Fruit fly (Drosophila melanogaster): ENCODE data around the gene CG31342.
A peak's percentile ranks its signal among the peaks of the same experiment; 100 is the strongest.

Gene CG31342

dm6 chr3R:12960929-12961855 is 24.6 kb upstream of the CG31342 start, which contains the start of gene Spc25 (continued):
- TF ChIP-seq MBD-R2 (GFP tag; IDR thresholded peaks at IDR 0.05): peak; percentile 90
- peak; percentile 95 for TF ChIP-seq Ets65A (GFP tag)
- TF ChIP-seq tx (GFP tag; optimal IDR thresholded peaks at IDR 0.05): peak; percentile 60
- TF ChIP-seq Dp (GFP tag; optimal IDR thresholded peaks at IDR 0.05): peak; percentile 76
- peak; percentile 30 for TF ChIP-seq YL-1 (GFP tag; optimal IDR thresholded peaks at IDR 0.05)
- TF ChIP-seq CG4617 (GFP tag; optimal IDR thresholded peaks at IDR 0.05; ENCODE audit: borderline replicate concordance): peak; percentile 77
- TF ChIP-seq Dek (tag; optimal IDR thresholded peaks at IDR 0.05): no peak
- no peak for TF ChIP-seq dati (GFP tag; IDR thresholded peaks at IDR 0.05)
- TF ChIP-seq CG15696 (tag; optimal IDR thresholded peaks at IDR 0.05): peak; percentile 7
- no peak for TF ChIP-seq CG8765 (GFP tag; IDR thresholded peaks at IDR 0.05)
- TF ChIP-seq Dip2 (GFP tag; IDR thresholded peaks at IDR 0.05): no peak
- TF ChIP-seq zfh2 (GFP tag; optimal IDR thresholded peaks at IDR 0.05): peak; percentile 75
- TF ChIP-seq CHES-1-like (GFP tag; optimal IDR thresholded peaks at IDR 0.05): peak; percentile 65

- TF ChIP-seq slbo (GFP tag; IDR thresholded peaks at IDR 0.05): no peak
- TF ChIP-seq CG1024 (GFP tag; IDR thresholded peaks at IDR 0.05): no peak
- TF ChIP-seq CG17829 (tag; optimal IDR thresholded peaks at IDR 0.05): no peak
- TF ChIP-seq cwo (GFP tag; optimal IDR thresholded peaks at IDR 0.05): peak; percentile 9
Measured at dm6 chr3R:12962612-12963011, 23.2 kb upstream of the CG31342 start.

dm6 chr3R:12963491-12963890 is 22.4 kb upstream of the CG31342 start, which contains the start of gene Cyp304a1:
TSS of gene Cyp304a1 (plus strand) at chr3R:12963791.
- TF ChIP-seq CG18262 (tag; optimal IDR thresholded peaks at IDR 0.05) (no peak), CG8944 (GFP tag; optimal IDR thresholded peaks at IDR 0.05) (no peak)

- TF ChIP-seq CG18476 (GFP tag; optimal IDR thresholded peaks at IDR 0.05) (no peak), exex (tag; optimal IDR thresholded peaks at IDR 0.05) (peak; percentile 44)
Measured at dm6 chr3R:12964043-12964442, 21.8 kb upstream of the CG31342 start.

dm6 chr3R:12967612-12968011 is 18.2 kb upstream of the CG31342 start, which contains the start of the genes CG14384 and grsm:
TSS of gene CG14384 (minus strand) at chr3R:12967712.
TSS of gene grsm (minus strand) at chr3R:12967712.
- TF ChIP-seq CG6813 (GFP tag; optimal IDR thresholded peaks at IDR 0.05): no peak
- no peak for TF ChIP-seq CG14710 (tag; optimal IDR thresholded peaks at IDR 0.05)
- TF ChIP-seq CG7928 (GFP tag; optimal IDR thresholded peaks at IDR 0.05): no peak
- TF ChIP-seq CG5953 (GFP tag; IDR thresholded peaks at IDR 0.05): no peak
- TF ChIP-seq CG5245 (GFP tag; optimal IDR thresholded peaks at IDR 0.05): no peak
- no peak for TF ChIP-seq CG8478 (optimal IDR thresholded peaks at IDR 0.05)
- no peak for TF ChIP-seq YL-1 (GFP tag; optimal IDR thresholded peaks at IDR 0.05)
- no peak for TF ChIP-seq fd3F (GFP tag; optimal IDR thresholded peaks at IDR 0.05)
- no peak for TF ChIP-seq unpg (GFP tag; optimal IDR thresholded peaks at IDR 0.05)
- TF ChIP-seq HHEX (GFP tag; optimal IDR thresholded peaks at IDR 0.05): no peak
- no peak for TF ChIP-seq CG6854 (GFP tag; optimal IDR thresholded peaks at IDR 0.05)
- TF ChIP-seq CG8359 (GFP tag; optimal IDR thresholded peaks at IDR 0.05; ENCODE audit: borderline replicate concordance): no peak
